Worm (Caenorhabditis elegans): ENCODE results near the gene pfkb-1.2.
A peak's percentile ranks its signal among the peaks of the same experiment; 100 is the strongest.

The pfkb-1.2 gene

ce11 chrIV:5923112-5923511 lies 18.6 kb upstream of the pfkb-1.2 start:
- no peak for TF ChIP-seq unc-55 (GFP tag; optimal IDR thresholded peaks at IDR 0.05)
- TF ChIP-seq nhr-11 (tag; optimal IDR thresholded peaks at IDR 0.05): no peak
- peak; percentile 62 for TF ChIP-seq ceh-16 (tag; optimal IDR thresholded peaks at IDR 0.05)
- no peak for TF ChIP-seq aly-2 (tag; optimal IDR thresholded peaks at IDR 0.05)
- TF ChIP-seq blmp-1 (tag; optimal IDR thresholded peaks at IDR 0.05; ENCODE audit: insufficient read depth): no peak
- no peak for TF ChIP-seq nhr-12 (tag; optimal IDR thresholded peaks at IDR 0.05)

ce11 chrIV:5924241-5924640 lies 17.5 kb upstream of the pfkb-1.2 start:
- TF ChIP-seq blmp-1 (tag; optimal IDR thresholded peaks at IDR 0.05; ENCODE audit: insufficient read depth): peak; percentile 10
- no peak for TF ChIP-seq sma-9 (GFP tag; optimal IDR thresholded peaks at IDR 0.05)
- no peak for TF ChIP-seq sma-9 (tag; optimal IDR thresholded peaks at IDR 0.05)
- no peak for TF ChIP-seq lin-13 (GFP tag; optimal IDR thresholded peaks at IDR 0.05)
- no peak for TF ChIP-seq nhr-129 (tag; optimal IDR thresholded peaks at IDR 0.05)
- peak; percentile 36 for TF ChIP-seq sma-3 (GFP tag; optimal IDR thresholded peaks at IDR 0.05)
- no peak for TF ChIP-seq peb-1 (tag; optimal IDR thresholded peaks at IDR 0.05)
- TF ChIP-seq fos-1 (tag; optimal IDR thresholded peaks at IDR 0.05): peak; percentile 59
- TF ChIP-seq F13H6.1 (tag; optimal IDR thresholded peaks at IDR 0.05): no peak

- TF ChIP-seq unc-62 (GFP tag; optimal IDR thresholded peaks at IDR 0.05) (no peak), ama-1 (optimal IDR thresholded peaks at IDR 0.05) (no peak), lin-39 (tag; optimal IDR thresholded peaks at IDR 0.05) (no peak), R02D3.7 (tag; optimal IDR thresholded peaks at IDR 0.05) (no peak), C34F6.9 (tag; optimal IDR thresholded peaks at IDR 0.05) (peak; percentile 38), ztf-1 (GFP tag; conservative IDR thresholded peaks at IDR 0.05) (no peak), nhr-77 (tag; optimal IDR thresholded peaks at IDR 0.05) (no peak), aly-2 (tag; optimal IDR thresholded peaks at IDR 0.05) (no peak), nhr-129 (tag; optimal IDR thresholded peaks at IDR 0.05) (peak; percentile 19), mbf-1 (tag; optimal IDR thresholded peaks at IDR 0.05) (no peak), nhr-11 (tag; optimal IDR thresholded peaks at IDR 0.05) (no peak), unc-55 (GFP tag; optimal IDR thresholded peaks at IDR 0.05) (no peak), skn-1 (tag; optimal IDR thresholded peaks at IDR 0.05) (no peak), egl-27 (tag; optimal IDR thresholded peaks at IDR 0.05) (no peak), sma-3 (GFP tag; optimal IDR thresholded peaks at IDR 0.05) (peak; percentile 47), lsy-2 (tag; optimal IDR thresholded peaks at IDR 0.05) (no peak), ceh-16 (tag; optimal IDR thresholded peaks at IDR 0.05) (peak; percentile 45), ztf-4 (tag; optimal IDR thresholded peaks at IDR 0.05) (no peak), nhr-25 (tag; optimal IDR thresholded peaks at IDR 0.05) (peak; percentile 80), lin-13 (GFP tag; optimal IDR thresholded peaks at IDR 0.05) (no peak), snpc-4 (tag; optimal IDR thresholded peaks at IDR 0.05) (no peak), mdl-1 (tag; optimal IDR thresholded peaks at IDR 0.05) (no peak), ZK546.5 (tag; optimal IDR thresholded peaks at IDR 0.05) (no peak), nhr-237 (tag; optimal IDR thresholded peaks at IDR 0.05) (no peak), sem-4 (tag; optimal IDR thresholded peaks at IDR 0.05) (no peak), crh-2 (tag; optimal IDR thresholded peaks at IDR 0.05) (peak; percentile 14), dmd-4 (tag; optimal IDR thresholded peaks at IDR 0.05) (no peak), ztf-11 (tag; optimal IDR thresholded peaks at IDR 0.05) (no peak), unc-39 (tag; optimal IDR thresholded peaks at IDR 0.05) (no peak), ceh-82 (tag; optimal IDR thresholded peaks at IDR 0.05) (no peak), F13H6.1 (tag; optimal IDR thresholded peaks at IDR 0.05) (no peak), elt-3 (tag; optimal IDR thresholded peaks at IDR 0.05) (no peak), mab-5 (tag; optimal IDR thresholded peaks at IDR 0.05) (no peak), fos-1 (tag; optimal IDR thresholded peaks at IDR 0.05) (no peak), lin-11 (tag; optimal IDR thresholded peaks at IDR 0.05) (no peak), gmeb-1 (tag; optimal IDR thresholded peaks at IDR 0.05) (peak; percentile 2), nhr-21 (tag; optimal IDR thresholded peaks at IDR 0.05) (no peak), Y55F3AM.14 (GFP tag; optimal IDR thresholded peaks at IDR 0.05) (no peak), nhr-10 (tag; optimal IDR thresholded peaks at IDR 0.05) (no peak), sma-9 (GFP tag; optimal IDR thresholded peaks at IDR 0.05) (peak; percentile 45), sma-9 (tag; optimal IDR thresholded peaks at IDR 0.05) (no peak), blmp-1 (tag; optimal IDR thresholded peaks at IDR 0.05; ENCODE audit: insufficient read depth) (peak; percentile 77), nhr-6 (tag; optimal IDR thresholded peaks at IDR 0.05) (no peak)
Observed at ce11 chrIV:5926643-5927042, 15.1 kb upstream of the pfkb-1.2 start.

All from whole organism, L2 larva.